Worm (Caenorhabditis elegans): ENCODE results near the gene F41B4.3.
"Not testable (repeated sequence)": the region's sequence is repeated elsewhere in the genome, so short reads cannot be mapped to it uniquely, and the experiment has no call there.

F41B4.3 gene

ce11 chrX:6877436-6877835 is 41.5 kb upstream of the F41B4.3 start, which contains the start of gene col-173:
Gene col-173, minus strand, starts transcription at chrX:6877536.
- no peak for TF ChIP-seq nhr-28 (tag; optimal IDR thresholded peaks at IDR 0.05)
- TF ChIP-seq nhr-77 (tag; optimal IDR thresholded peaks at IDR 0.05), result no peak
- TF ChIP-seq efl-1 (optimal IDR thresholded peaks at IDR 0.05), result no peak
- peak in 1 of 2 experiments; percentile 46 for TF ChIP-seq efl-1 (GFP tag; optimal IDR thresholded peaks at IDR 0.05 in 1 of 2)
- TF ChIP-seq hlh-4 (tag; optimal IDR thresholded peaks at IDR 0.05), result no peak
- no peak for TF ChIP-seq fkh-10 (GFP tag; optimal IDR thresholded peaks at IDR 0.05)

- TF ChIP-seq xbp-1 (tag; optimal IDR thresholded peaks at IDR 0.05) (no peak), unc-98 (GFP tag; IDR thresholded peaks at IDR 0.05) (no peak), fkh-8 (tag; optimal IDR thresholded peaks at IDR 0.05) (no peak), irx-1 (tag; optimal IDR thresholded peaks at IDR 0.05) (no peak), blmp-1 (tag; optimal IDR thresholded peaks at IDR 0.05) (no peak)
These were observed 39.4 kb upstream of the F41B4.3 start for ce11 chrX:6875273-6875672.

- no peak for TF ChIP-seq F16B12.6 (tag; optimal IDR thresholded peaks at IDR 0.05)
- no peak for TF ChIP-seq nhr-76 (tag; optimal IDR thresholded peaks at IDR 0.05)
- TF ChIP-seq unc-130 (tag; optimal IDR thresholded peaks at IDR 0.05), result no peak
- no peak for TF ChIP-seq isw-1 (GFP tag; IDR thresholded peaks at IDR 0.05)
- no peak for TF ChIP-seq hlh-4 (tag; optimal IDR thresholded peaks at IDR 0.05)
- TF ChIP-seq nhr-84 (tag; optimal IDR thresholded peaks at IDR 0.05), result no peak
- TF ChIP-seq sup-37 (GFP tag; optimal IDR thresholded peaks at IDR 0.05), result no peak
- no peak for TF ChIP-seq snpc-4 (tag; optimal IDR thresholded peaks at IDR 0.05)
- TF ChIP-seq blmp-1 (tag; optimal IDR thresholded peaks at IDR 0.05), result no peak
- no peak for TF ChIP-seq elt-3 (tag; optimal IDR thresholded peaks at IDR 0.05)
- TF ChIP-seq swsn-7 (tag; optimal IDR thresholded peaks at IDR 0.05), result no peak
- no peak for TF ChIP-seq elt-2 (tag; optimal IDR thresholded peaks at IDR 0.05)
- no peak for TF ChIP-seq grh-1 (GFP tag; IDR thresholded peaks at IDR 0.05)
- no peak for TF ChIP-seq nhr-47 (tag; optimal IDR thresholded peaks at IDR 0.05)
- TF ChIP-seq ztf-4 (tag; optimal IDR thresholded peaks at IDR 0.05), result no peak
- no peak for TF ChIP-seq dpl-1 (GFP tag; optimal IDR thresholded peaks at IDR 0.05)
- no peak for TF ChIP-seq ama-1 (optimal IDR thresholded peaks at IDR 0.05)
- TF ChIP-seq C16A3.4 (tag; optimal IDR thresholded peaks at IDR 0.05), result no peak
- TF ChIP-seq alr-1 (tag; optimal IDR thresholded peaks at IDR 0.05; ENCODE audit: borderline replicate concordance), result no peak
These were observed 38.8 kb upstream of the F41B4.3 start, which contains the start of gene F41C6.4 for ce11 chrX:6874723-6875122. Gene F41C6.4, minus strand, starts transcription at chrX:6874823.

- not testable (repeated sequence) for TF ChIP-seq fkh-8, skn-1, nhr-71 (tag; optimal IDR thresholded peaks at IDR 0.05)
These were observed 32.8 kb upstream of the F41B4.3 start, which contains the start of gene C53B7.6 for ce11 chrX:6868669-6869068. Gene C53B7.6, minus strand, starts transcription at chrX:6868769.

- TF ChIP-seq lin-39 (tag; optimal IDR thresholded peaks at IDR 0.05), result no peak
- TF ChIP-seq lin-15B (tag; optimal IDR thresholded peaks at IDR 0.05), result no peak
- TF ChIP-seq nhr-28 (tag; optimal IDR thresholded peaks at IDR 0.05), result no peak
- TF ChIP-seq dpl-1 (GFP tag; optimal IDR thresholded peaks at IDR 0.05), result peak in 1 of 3 experiments; percentile 11
- no peak for TF ChIP-seq mab-9 (GFP tag; IDR thresholded peaks at IDR 0.05)
- TF ChIP-seq ceh-8 (GFP tag; optimal IDR thresholded peaks at IDR 0.05), result no peak
- peak; percentile 58 for TF ChIP-seq nhr-71 (tag; optimal IDR thresholded peaks at IDR 0.05)
- TF ChIP-seq nhr-76 (tag; optimal IDR thresholded peaks at IDR 0.05), result no peak
- no peak for TF ChIP-seq unc-30 (tag; optimal IDR thresholded peaks at IDR 0.05)
- no peak for TF ChIP-seq unc-86 (tag; optimal IDR thresholded peaks at IDR 0.05)
- TF ChIP-seq nhr-90 (tag; optimal IDR thresholded peaks at IDR 0.05; ENCODE audit: poor library complexity), result peak; percentile 66
- peak; percentile 45 for TF ChIP-seq nhr-19 (GFP tag; conservative IDR thresholded peaks at IDR 0.05)
- no peak for TF ChIP-seq nhr-237 (tag; optimal IDR thresholded peaks at IDR 0.05)
- peak; percentile 47 for TF ChIP-seq nhr-47 (tag; optimal IDR thresholded peaks at IDR 0.05)
- no peak for TF ChIP-seq snpc-4 (tag; optimal IDR thresholded peaks at IDR 0.05)
- TF ChIP-seq xbp-1 (tag; optimal IDR thresholded peaks at IDR 0.05), result peak; percentile 54
- TF ChIP-seq C16A3.4 (tag; optimal IDR thresholded peaks at IDR 0.05), result no peak
- TF ChIP-seq elt-3 (tag; optimal IDR thresholded peaks at IDR 0.05), result peak in 3 of 6 experiments; percentile 25 to 46 (median 28)
- TF ChIP-seq ceh-88 (GFP tag; IDR thresholded peaks at IDR 0.05), result 0 out of 2 replicates have a peak, but pooled peaks have one; percentile 33
- TF ChIP-seq pag-3 (tag; optimal IDR thresholded peaks at IDR 0.05; ENCODE audit: borderline replicate concordance, insufficient read depth), result no peak
- peak; percentile 78 for TF ChIP-seq rnt-1 (tag; optimal IDR thresholded peaks at IDR 0.05)
- TF ChIP-seq snu-23 (GFP tag; optimal IDR thresholded peaks at IDR 0.05), result peak; percentile 71
- TF ChIP-seq dsc-1 (tag; optimal IDR thresholded peaks at IDR 0.05), result no peak
- TF ChIP-seq hlh-4 (tag; optimal IDR thresholded peaks at IDR 0.05), result no peak
- no peak for TF ChIP-seq pqm-1 (tag; optimal IDR thresholded peaks at IDR 0.05)
These were observed 31.8 kb upstream of the F41B4.3 start for ce11 chrX:6867707-6868106.

Measured in whole organism, L1 larva.